Worm (Caenorhabditis elegans) whole organism, young adult: ENCODE results near the gene lrch-1.
A peak's percentile ranks its signal among the peaks of the same experiment; 100 is the strongest.

Experiments
- C06A6.2 ChIP-seq: fragments of 200-800 bp; sonication (Bioruptor generic); conservative IDR thresholded peaks from 2 replicates; pipeline ENCODE4 v1.3.6; 2022; ENCODE audit warnings: missing genetic modification characterization, missing compliant biosample characterization
- D2030.7 ChIP-seq: fragments of 200-800 bp; sonication (Bioruptor generic); IDR thresholded peaks from 2 replicates; pipeline ENCODE4 v1.3.6; 2022; ENCODE audit warnings: missing genetic modification reagents, missing genetic modification characterization, missing compliant biosample characterization
- F10E7.11 ChIP-seq: sonication (generic microtip); optimal IDR thresholded peaks from 2 replicates; lab custom pipeline; 2017; ENCODE audit warnings: mild to moderate bottlenecking, missing genetic modification characterization, moderate library complexity, missing compliant biosample characterization
- F37B4.10 ChIP-seq: fragments of 200-800 bp; sonication (Bioruptor generic); IDR thresholded peaks from 2 replicates; pipeline ENCODE4 v1.3.6; 2022; ENCODE audit warnings: missing genetic modification characterization, missing compliant biosample characterization
- F39B2.1 ChIP-seq: fragments of 200-800 bp; sonication (Bioruptor generic); IDR thresholded peaks from 2 replicates; pipeline ENCODE4 v1.3.6; 2022; ENCODE audit warnings: missing genetic modification reagents, missing genetic modification characterization, missing compliant biosample characterization
- F49E8.2 ChIP-seq: sonication (generic microtip); optimal IDR thresholded peaks from 3 replicates; lab custom pipeline; 2017; ENCODE audit warnings: missing genetic modification characterization, mild to moderate bottlenecking, missing compliant biosample characterization, antibody characterized with exemption, moderate library complexity; ENCODE audit not compliant: insufficient read depth
- F55B11.4 ChIP-seq: sonication (generic microtip); optimal IDR thresholded peaks from 2 replicates; lab custom pipeline; 2016; ENCODE audit warnings: missing compliant biosample characterization, missing genetic modification characterization, borderline replicate concordance; ENCODE audit not compliant: insufficient read depth
- F57C9.4 ChIP-seq: sonication (generic microtip); optimal IDR thresholded peaks from 2 replicates; lab custom pipeline; 2017; ENCODE audit warnings: mild to moderate bottlenecking, missing genetic modification characterization, missing compliant biosample characterization
- K12H6.12 ChIP-seq: fragments of 200-800 bp; sonication (Bioruptor generic); optimal IDR thresholded peaks from 2 replicates; lab custom pipeline; 2018; ENCODE audit warnings: mild to moderate bottlenecking, missing genetic modification characterization, missing compliant biosample characterization
- Y53F4B.3 ChIP-seq: fragments of 200-800 bp; sonication (Bioruptor generic); IDR thresholded peaks from 2 replicates; pipeline ENCODE4 v1.3.6; 2022; ENCODE audit warnings: missing genetic modification reagents, missing genetic modification characterization, missing compliant biosample characterization
- ZK185.1 ChIP-seq: sonication (generic microtip); optimal IDR thresholded peaks from 2 replicates; lab custom pipeline; 2016; ENCODE audit warnings: mild to moderate bottlenecking, missing genetic modification characterization, missing compliant biosample characterization; ENCODE audit not compliant: poor library complexity, severe bottlenecking
- akir-1 ChIP-seq: fragments of 200-800 bp; sonication (Bioruptor generic); optimal IDR thresholded peaks from 2 replicates; lab custom pipeline; 2018; ENCODE audit warnings: mild to moderate bottlenecking, missing genetic modification characterization, moderate library complexity, missing compliant biosample characterization
- attf-5 ChIP-seq: fragments of 200-800 bp; sonication (Bioruptor generic); optimal IDR thresholded peaks from 2 replicates; lab custom pipeline; 2018; ENCODE audit warnings: mild to moderate bottlenecking, missing genetic modification characterization, missing compliant biosample characterization
- attf-6 ChIP-seq: fragments of 200-800 bp; sonication (Bioruptor generic); IDR thresholded peaks from 2 replicates; pipeline ENCODE4 v1.3.6; 2022; ENCODE audit warnings: missing genetic modification reagents, missing genetic modification characterization, missing compliant biosample characterization
- bed-1 ChIP-seq: fragments of 200-800 bp; sonication (Bioruptor generic); IDR thresholded peaks from 2 replicates; pipeline ENCODE4 v1.3.6; 2022; ENCODE audit warnings: missing genetic modification reagents, missing genetic modification characterization, missing compliant biosample characterization
- ccch-3 ChIP-seq: fragments of 200-800 bp; sonication (Bioruptor generic); optimal IDR thresholded peaks from 2 replicates; lab custom pipeline; 2018; ENCODE audit warnings: mild to moderate bottlenecking, missing genetic modification characterization, missing compliant biosample characterization
- cebp-2 ChIP-seq: fragments of 200-800 bp; sonication (Bioruptor generic); IDR thresholded peaks from 2 replicates; pipeline ENCODE4 v1.3.6; 2022; ENCODE audit warnings: missing genetic modification characterization, missing compliant biosample characterization
- ceh-27 ChIP-seq: fragments of 200-800 bp; sonication (Bioruptor generic); optimal IDR thresholded peaks from 2 replicates; lab custom pipeline; 2018; ENCODE audit warnings: mild to moderate bottlenecking, missing genetic modification characterization, moderate library complexity, missing compliant biosample characterization
- ceh-79 ChIP-seq: sonication (generic microtip); optimal IDR thresholded peaks from 2 replicates; lab custom pipeline; 2017; ENCODE audit warnings: mild to moderate bottlenecking, missing genetic modification characterization, missing compliant biosample characterization
- dpff-1 ChIP-seq: sonication (generic microtip); optimal IDR thresholded peaks from 2 replicates; lab custom pipeline; 2017; ENCODE audit warnings: mild to moderate bottlenecking, missing genetic modification characterization, missing compliant biosample characterization
- dpl-1 ChIP-seq: fragments of 150-350 bp; optimal IDR thresholded peaks from 2 replicates; lab custom pipeline; 2014; ENCODE audit warnings: missing biosample characterization, missing genetic modification reagents, missing genetic modification characterization
- efl-1 ChIP-seq: fragments of 150-350 bp; optimal IDR thresholded peaks from 2 replicates; lab custom pipeline; 2014; ENCODE audit warnings: missing biosample characterization, missing genetic modification reagents, missing genetic modification characterization
- egl-18 ChIP-seq: fragments of 200-800 bp; sonication (Bioruptor generic); IDR thresholded peaks from 2 replicates; pipeline ENCODE4 v1.3.6; 2022; ENCODE audit warnings: missing genetic modification reagents, missing genetic modification characterization, missing compliant biosample characterization
- egrh-3 ChIP-seq: fragments of 200-800 bp; sonication (Bioruptor generic); IDR thresholded peaks from 2 replicates; pipeline ENCODE4 v1.3.6; 2022; ENCODE audit warnings: missing genetic modification reagents, missing genetic modification characterization, missing compliant biosample characterization
- fkh-3 ChIP-seq: sonication (generic microtip); optimal IDR thresholded peaks from 2 replicates; lab custom pipeline; 2016; ENCODE audit warnings: mild to moderate bottlenecking, missing genetic modification characterization, missing compliant biosample characterization
- gei-17 ChIP-seq: fragments of 200-800 bp; sonication (Bioruptor generic); optimal IDR thresholded peaks from 2 replicates; lab custom pipeline; 2018; ENCODE audit warnings: mild to moderate bottlenecking, missing genetic modification characterization, missing compliant biosample characterization
- hmg-1.2 ChIP-seq: fragments of 200-800 bp; sonication (Bioruptor generic); IDR thresholded peaks from 2 replicates; pipeline ENCODE4 v1.3.6; 2022; ENCODE audit warnings: missing genetic modification reagents, missing genetic modification characterization, missing compliant biosample characterization
- hmg-20 ChIP-seq: fragments of 200-800 bp; sonication (Bioruptor generic); IDR thresholded peaks from 2 replicates; pipeline ENCODE4 v1.3.6; 2022; ENCODE audit warnings: missing genetic modification reagents, missing genetic modification characterization, missing compliant biosample characterization
- hrde-1 ChIP-seq: sonication (generic microtip); optimal IDR thresholded peaks from 2 replicates; lab custom pipeline; 2016; ENCODE audit warnings: missing genetic modification characterization, mild to moderate bottlenecking, missing compliant biosample characterization, moderate library complexity, missing genotype, missing genetic modification reagents, borderline replicate concordance
- let-526 ChIP-seq: fragments of 200-800 bp; sonication (Bioruptor generic); IDR thresholded peaks from 2 replicates; pipeline ENCODE4 v1.3.6; 2022; ENCODE audit warnings: missing genetic modification reagents, missing genetic modification characterization, missing compliant biosample characterization
- let-607 ChIP-seq, 2 experiments: fragments of 200-800 bp in 1 of 2; sonication (Bioruptor generic) in 1 of 2; sonication (generic microtip) in 1 of 2; optimal IDR thresholded peaks; 2 replicates each; lab custom pipeline; 2016 to 2018; ENCODE audit warnings: mild to moderate bottlenecking in 2 of 2, missing compliant biosample characterization in 2 of 2, missing genetic modification characterization in 2 of 2, moderate library complexity in 2 of 2, missing genotype in 1 of 2
- lin-40 ChIP-seq: sonication (generic microtip); optimal IDR thresholded peaks from 2 replicates; lab custom pipeline; 2016; ENCODE audit warnings: missing genetic modification characterization, mild to moderate bottlenecking, missing compliant biosample characterization, missing genotype, missing genetic modification reagents
- lin-54 ChIP-seq: fragments of 200-800 bp; sonication (Bioruptor generic); optimal IDR thresholded peaks from 2 replicates; lab custom pipeline; 2018; ENCODE audit warnings: mild to moderate bottlenecking, missing genetic modification characterization, missing compliant biosample characterization
- lir-1 ChIP-seq: fragments of 200-800 bp; sonication (Bioruptor generic); conservative IDR thresholded peaks from 2 replicates; pipeline ENCODE4 v1.3.6; 2022; ENCODE audit warnings: missing genetic modification reagents, missing genetic modification characterization, missing compliant biosample characterization
- lsy-27 ChIP-seq: sonication (generic microtip); optimal IDR thresholded peaks from 2 replicates; lab custom pipeline; 2017; ENCODE audit warnings: missing genetic modification characterization, mild to moderate bottlenecking, missing compliant biosample characterization, antibody characterized with exemption, missing genotype, borderline replicate concordance; ENCODE audit not compliant: insufficient read depth
- mes-4 ChIP-seq: sonication (generic microtip); optimal IDR thresholded peaks from 2 replicates; lab custom pipeline; 2016; ENCODE audit warnings: missing genotype, missing genetic modification characterization, missing compliant biosample characterization
- mxl-1 ChIP-seq: sonication (generic microtip); optimal IDR thresholded peaks from 2 replicates; lab custom pipeline; 2016; ENCODE audit warnings: missing genetic modification characterization, missing compliant biosample characterization
- nfyb-1 ChIP-seq: fragments of 200-800 bp; sonication (Bioruptor generic); IDR thresholded peaks from 2 replicates; pipeline ENCODE4 v1.3.6; 2022; ENCODE audit warnings: missing genetic modification reagents, missing genetic modification characterization, missing compliant biosample characterization
- nhr-179 ChIP-seq: sonication (generic microtip); optimal IDR thresholded peaks from 2 replicates; lab custom pipeline; 2016; ENCODE audit warnings: mild to moderate bottlenecking, missing genetic modification characterization, missing compliant biosample characterization
- nhr-27 ChIP-seq: fragments of 200-800 bp; sonication (Bioruptor generic); optimal IDR thresholded peaks from 2 replicates; lab custom pipeline; 2018; ENCODE audit warnings: mild to moderate bottlenecking, missing genetic modification characterization, moderate library complexity, missing compliant biosample characterization
- nhr-80 ChIP-seq: sonication (generic microtip); optimal IDR thresholded peaks from 2 replicates; lab custom pipeline; 2016; ENCODE audit warnings: missing genetic modification characterization, missing compliant biosample characterization
- nhr-90 ChIP-seq: sonication (generic microtip); optimal IDR thresholded peaks from 2 replicates; lab custom pipeline; 2016; ENCODE audit warnings: missing genotype, mild to moderate bottlenecking, missing genetic modification characterization, missing compliant biosample characterization
- repo-1 ChIP-seq: sonication (generic microtip); optimal IDR thresholded peaks from 2 replicates; lab custom pipeline; 2017; ENCODE audit warnings: mild to moderate bottlenecking, missing genetic modification characterization, missing compliant biosample characterization
- sea-2 ChIP-seq: fragments of 200-800 bp; sonication (Bioruptor generic); IDR thresholded peaks from 2 replicates; pipeline ENCODE4 v1.3.6; 2022; ENCODE audit warnings: missing genetic modification characterization, missing compliant biosample characterization
- snpc-1.1 ChIP-seq: sonication (generic microtip); optimal IDR thresholded peaks from 2 replicates; lab custom pipeline; 2017; ENCODE audit warnings: missing genetic modification characterization, mild to moderate bottlenecking, missing compliant biosample characterization, antibody characterized with exemption, moderate library complexity, missing genotype, missing genetic modification reagents; ENCODE audit not compliant: insufficient read depth
- somi-1 ChIP-seq: fragments of 200-800 bp; sonication (Bioruptor generic); optimal IDR thresholded peaks from 2 replicates; lab custom pipeline; 2018; ENCODE audit warnings: mild to moderate bottlenecking, missing genetic modification characterization, missing compliant biosample characterization
- sptf-2 ChIP-seq: fragments of 200-800 bp; sonication (Bioruptor generic); optimal IDR thresholded peaks from 2 replicates; lab custom pipeline; 2018; ENCODE audit warnings: mild to moderate bottlenecking, missing genetic modification characterization, missing compliant biosample characterization
- xnd-1 ChIP-seq: sonication (generic microtip); optimal IDR thresholded peaks from 2 replicates; lab custom pipeline; 2016; ENCODE audit warnings: missing genotype, missing genetic modification reagents, missing genetic modification characterization, missing compliant biosample characterization
- ztf-3 ChIP-seq: fragments of 200-800 bp; sonication (Bioruptor generic); optimal IDR thresholded peaks from 2 replicates; lab custom pipeline; 2018; ENCODE audit warnings: mild to moderate bottlenecking, missing genetic modification characterization, missing compliant biosample characterization

lrch-1 gene

ce11 chrX:6255561-6255960 is 39.1 kb upstream of the lrch-1 start:
- peak; percentile 65 for TF ChIP-seq lir-1 (GFP tag; lab: Robert Waterston, UW)
- TF ChIP-seq egl-18 (GFP tag; lab: Robert Waterston, UW) = no peak
- TF ChIP-seq F55B11.4 (tag; lab: Kevin White, UChicago) = no peak
- peak; percentile 5 for TF ChIP-seq ceh-27
- no peak for TF ChIP-seq sptf-2
- TF ChIP-seq lin-54 = peak; percentile 38
- TF ChIP-seq ZK185.1 = no peak
- no peak for TF ChIP-seq F57C9.4 (tag; lab: Kevin White, UChicago)
- no peak for TF ChIP-seq nhr-179
- no peak for TF ChIP-seq mes-4 (tag; lab: Kevin White, UChicago)
- TF ChIP-seq fkh-3 = no peak
- TF ChIP-seq gei-17 (GFP tag; lab: Kevin White, UChicago) = no peak
- TF ChIP-seq dpff-1 = peak; percentile 34
- no peak for TF ChIP-seq attf-6
- peak; percentile 78 for TF ChIP-seq nhr-90 (tag; lab: Kevin White, UChicago)
- TF ChIP-seq let-526 (GFP tag; lab: Robert Waterston, UW) = peak; percentile 77; the same call in 1 of the 2 replicates
- no peak for TF ChIP-seq hmg-20 (GFP tag; lab: Robert Waterston, UW)
- TF ChIP-seq nhr-27 = no peak
- peak; percentile 90 for TF ChIP-seq nhr-80
- no peak for TF ChIP-seq mxl-1
- TF ChIP-seq xnd-1 (tag; lab: Kevin White, UChicago) = no peak
- TF ChIP-seq repo-1 (tag; lab: Kevin White, UChicago) = peak; percentile 62
- no peak for TF ChIP-seq hmg-1.2
- no peak for TF ChIP-seq bed-1 (GFP tag; lab: Robert Waterston, UW)
- TF ChIP-seq cebp-2 (GFP tag; lab: Robert Waterston, UW) = no peak
- no peak for TF ChIP-seq akir-1 (GFP tag; lab: Kevin White, UChicago)
- peak; percentile 76 for TF ChIP-seq K12H6.12 (tag; lab: Kevin White, UChicago)
- no peak for TF ChIP-seq lsy-27 (tag; lab: Kevin White, UChicago)
- peak; percentile 49 for TF ChIP-seq nfyb-1 (GFP tag; lab: Robert Waterston, UW)
- TF ChIP-seq ceh-79 = no peak
- no peak for TF ChIP-seq Y53F4B.3 (GFP tag; lab: Robert Waterston, UW)
- TF ChIP-seq efl-1 (GFP tag; lab: Kevin White, UChicago) = no peak
- TF ChIP-seq somi-1 (GFP tag; lab: Kevin White, UChicago) = peak; percentile 81
- TF ChIP-seq attf-5 (GFP tag; lab: Kevin White, UChicago) = peak; percentile 34
- no peak for TF ChIP-seq egrh-3
- no peak for TF ChIP-seq hrde-1 (tag; lab: Kevin White, UChicago)
- TF ChIP-seq ztf-3 (GFP tag; lab: Kevin White, UChicago) = peak; percentile 19
- peak; percentile 50 to 70 for TF ChIP-seq let-607 (tag; optimal IDR thresholded peaks at IDR 0.05; lab: Kevin White, UChicago)
- no peak for TF ChIP-seq F39B2.1 (GFP tag; lab: Robert Waterston, UW)
- TF ChIP-seq dpl-1 (GFP tag; lab: Kevin White, UChicago) = no peak
- 0 out of 2 replicates have a peak, but pooled peaks have one; percentile 75 for TF ChIP-seq F37B4.10
- no peak for TF ChIP-seq F10E7.11
- peak; percentile 31; the same call in 1 of the 2 replicates for TF ChIP-seq C06A6.2 (GFP tag; lab: Robert Waterston, UW)
- no peak for TF ChIP-seq F49E8.2 (tag; lab: Kevin White, UChicago)
- peak; percentile 51; the same call in 1 of the 2 replicates for TF ChIP-seq sea-2 (GFP tag; lab: Robert Waterston, UW)
- TF ChIP-seq snpc-1.1 (tag; lab: Kevin White, UChicago) = no peak
- peak; percentile 74 for TF ChIP-seq lin-40
- TF ChIP-seq D2030.7 (GFP tag; lab: Robert Waterston, UW) = no peak
- no peak for TF ChIP-seq ccch-3 (GFP tag; lab: Kevin White, UChicago)
